Worm (Caenorhabditis elegans): Measurements from ENCODE around the gene C29F7.2.

ce11 chrX:13456442-13456841 lies 40.6 kb downstream of the C29F7.2 start, which contains the start of gene flr-1:
- no peak for TF ChIP-seq lin-39 (tag; optimal IDR thresholded peaks at IDR 0.05)
- TF ChIP-seq mdl-1 (tag; optimal IDR thresholded peaks at IDR 0.05), result no peak
- no peak for TF ChIP-seq T26A8.4 (GFP tag; IDR thresholded peaks at IDR 0.05)
- TF ChIP-seq mxl-3 (GFP tag; optimal IDR thresholded peaks at IDR 0.05), result no peak
- no peak for TF ChIP-seq D1046.2 (GFP tag; IDR thresholded peaks at IDR 0.05)
- TF ChIP-seq nhr-76 (tag; optimal IDR thresholded peaks at IDR 0.05), result no peak
- no peak for TF ChIP-seq ceh-28 (tag; optimal IDR thresholded peaks at IDR 0.05)
- no peak for TF ChIP-seq fos-1 (tag; optimal IDR thresholded peaks at IDR 0.05)
- TF ChIP-seq aha-1 (tag), result peak; percentile 2
- TF ChIP-seq nhr-6 (tag; optimal IDR thresholded peaks at IDR 0.05), result no peak
- no peak for TF ChIP-seq unc-62 (GFP tag; optimal IDR thresholded peaks at IDR 0.05 in 1 of 2)
- no peak for TF ChIP-seq unc-62 (tag; optimal IDR thresholded peaks at IDR 0.05)
- no peak for TF ChIP-seq Y48G9A.11 (GFP tag; IDR thresholded peaks at IDR 0.05)
- TF ChIP-seq ceh-20 (GFP tag; IDR thresholded peaks at IDR 0.05), result no peak
- TF ChIP-seq nhr-28 (tag; optimal IDR thresholded peaks at IDR 0.05), result no peak

Measured in whole organism, L4 larva.